Fruit fly (Drosophila melanogaster) Kc167 (cell line): ENCODE data around the gene CG43318.

Experiments
- Sin3A ChIP-seq: fragments of >200 bp; optimal IDR thresholded peaks from 2 replicates; lab custom pipeline; 2018; ENCODE audit warnings: missing external identifiers
- insv ChIP-seq: fragments of >200 bp; optimal IDR thresholded peaks from 3 replicates; lab custom pipeline; 2018; ENCODE audit warnings: missing external identifiers
- ttk ChIP-seq: sonication (Bioruptor generic); optimal IDR thresholded peaks from 2 replicates; lab custom pipeline; 2017; ENCODE audit warnings: missing external identifiers

dm6 chr3R:15857189-15857767 lies 24.0 kb upstream of the CG43318 start, which contains the start of gene Hmt-1:
- no peak for TF ChIP-seq Sin3A (lab: Kevin White, UChicago)
- TF ChIP-seq ttk, result no peak
- no peak for TF ChIP-seq insv (lab: Kevin White, UChicago)
